Worm (Caenorhabditis elegans) whole organism, mixed stage, embryonic: ENCODE data around the gene tmd-2.

Experiments
- ces-1 ChIP-seq: fragments of 150-350 bp; optimal IDR thresholded peaks from 2 replicates; lab custom pipeline; 2014; ENCODE audit warnings: missing biosample characterization, missing genetic modification reagents, missing genetic modification characterization
- elt-1 ChIP-seq: sonication (generic microtip); optimal IDR thresholded peaks from 2 replicates; lab custom pipeline; 2017; ENCODE audit warnings: missing genetic modification characterization, mild to moderate bottlenecking, missing compliant biosample characterization, antibody characterized with exemption, moderate library complexity, borderline replicate concordance; ENCODE audit not compliant: insufficient read depth
- elt-3 ChIP-seq: fragments of 150-350 bp; optimal IDR thresholded peaks from 2 replicates; lab custom pipeline; 2014; ENCODE audit warnings: missing biosample characterization, missing genetic modification characterization
- hlh-1 ChIP-seq: fragments of 150-350 bp; optimal IDR thresholded peaks from 2 replicates; lab custom pipeline; 2014; ENCODE audit warnings: missing biosample characterization, missing genetic modification reagents, missing genetic modification characterization
- lin-13 ChIP-seq: fragments of 150-350 bp; optimal IDR thresholded peaks from 2 replicates; lab custom pipeline; 2014; ENCODE audit warnings: missing biosample characterization, missing genetic modification characterization
- lsy-2 ChIP-seq: fragments of 150-350 bp; optimal IDR thresholded peaks from 2 replicates; lab custom pipeline; 2014; ENCODE audit warnings: missing biosample characterization, missing genetic modification characterization
- mab-5 ChIP-seq: fragments of 150-350 bp; optimal IDR thresholded peaks from 2 replicates; lab custom pipeline; 2014; ENCODE audit warnings: missing biosample characterization, missing genetic modification characterization
- mep-1 ChIP-seq: fragments of 150-350 bp; optimal IDR thresholded peaks from 2 replicates; lab custom pipeline; 2017; ENCODE audit warnings: missing biosample characterization, missing genetic modification reagents, missing genetic modification characterization, inconsistent platforms
- nhr-237 ChIP-seq: fragments of 150-350 bp; optimal IDR thresholded peaks from 2 replicates; lab custom pipeline; 2014; ENCODE audit warnings: missing biosample characterization, missing genetic modification characterization
- snpc-4 ChIP-seq: fragments of 150-350 bp; optimal IDR thresholded peaks from 2 replicates; lab custom pipeline; 2014; ENCODE audit warnings: missing biosample characterization, missing genetic modification characterization
- unc-39 ChIP-seq: fragments of 150-350 bp; optimal IDR thresholded peaks from 2 replicates; lab custom pipeline; 2014; ENCODE audit warnings: missing biosample characterization, missing genetic modification characterization
- unc-62 ChIP-seq: fragments of 150-350 bp; optimal IDR thresholded peaks from 2 replicates; lab custom pipeline; 2014; ENCODE audit warnings: missing biosample characterization, missing genetic modification reagents, missing genetic modification characterization

ce11 chrV:8348959-8349389, 14.5 kb downstream of the tmd-2 start:
- TF ChIP-seq mab-5 (tag; lab: Kevin White, UChicago) (no peak), elt-1 (tag; lab: Kevin White, UChicago) (no peak), nhr-237 (no peak), mep-1 (tag; lab: Kevin White, UChicago) (peak; percentile 29), lsy-2 (tag; lab: Kevin White, UChicago) (no peak), elt-3 (tag; lab: Kevin White, UChicago) (no peak), ces-1 (GFP tag; lab: Kevin White, UChicago) (peak; percentile 19), snpc-4 (no peak), unc-62 (peak; percentile 35), hlh-1 (tag; lab: Kevin White, UChicago) (peak; percentile 9), lin-13 (tag; lab: Kevin White, UChicago) (no peak), unc-39 (tag; lab: Kevin White, UChicago) (no peak)
